Fruit fly (Drosophila melanogaster) whole organism, pupa: ENCODE results near the gene CG13857.
A peak's percentile ranks its signal among the peaks of the same experiment; 100 is the strongest.

ENCODE experiments used
- CG10348 ChIP-seq: fragments of 200-800 bp; sonication (Bioruptor generic); IDR thresholded peaks from 2 replicates; pipeline ENCODE4 v1.3.6; 2022; ENCODE audit warnings: missing biosample characterization, missing genetic modification characterization
- CG12605 ChIP-seq: fragments of 200-800 bp; sonication (Bioruptor generic); IDR thresholded peaks from 2 replicates; pipeline ENCODE4 v1.3.6; 2022; ENCODE audit warnings: missing biosample characterization, missing genetic modification characterization
- CG13204 ChIP-seq: fragments of 200-800 bp; sonication (Bioruptor generic); optimal IDR thresholded peaks from 2 replicates; lab custom pipeline; 2018; ENCODE audit warnings: missing biosample characterization, mild to moderate bottlenecking, missing genetic modification characterization, moderate library complexity
- CG14655 ChIP-seq: fragments of 200-800 bp; sonication (Bioruptor generic); optimal IDR thresholded peaks from 3 replicates; lab custom pipeline; 2017; ENCODE audit warnings: mild to moderate bottlenecking, missing biosample characterization, missing genetic modification reagents, missing genetic modification characterization
- CG15710 ChIP-seq: fragments of 200-800 bp; sonication (Bioruptor generic); optimal IDR thresholded peaks from 2 replicates; lab custom pipeline; 2018; ENCODE audit warnings: missing biosample characterization, mild to moderate bottlenecking, missing genetic modification characterization, moderate library complexity
- CG17806 ChIP-seq: fragments of 200-800 bp; sonication (Bioruptor generic); optimal IDR thresholded peaks from 2 replicates; lab custom pipeline; 2018; ENCODE audit warnings: missing biosample characterization, mild to moderate bottlenecking, missing genetic modification characterization, moderate library complexity
- CG32121 ChIP-seq: fragments of 200-800 bp; sonication (Bioruptor generic); IDR thresholded peaks from 2 replicates; pipeline ENCODE4 v1.3.6; 2022; ENCODE audit warnings: missing biosample characterization, missing genetic modification characterization
- CG8159 ChIP-seq: fragments of 200-800 bp; sonication (Bioruptor generic); optimal IDR thresholded peaks from 3 replicates; lab custom pipeline; 2018; ENCODE audit warnings: missing biosample characterization, mild to moderate bottlenecking, missing genetic modification characterization, moderate library complexity
- CG9948 ChIP-seq: fragments of 200-800 bp; sonication (Bioruptor generic); optimal IDR thresholded peaks from 2 replicates; lab custom pipeline; 2018; ENCODE audit warnings: missing biosample characterization, mild to moderate bottlenecking, missing genetic modification characterization, moderate library complexity
- D1 ChIP-seq: fragments of 200-800 bp; sonication (Bioruptor generic); optimal IDR thresholded peaks from 2 replicates; lab custom pipeline; 2018; ENCODE audit warnings: missing biosample characterization, mild to moderate bottlenecking, missing genetic modification characterization, moderate library complexity
- Ets98B ChIP-seq: fragments of 200-800 bp; sonication (Bioruptor generic); IDR thresholded peaks from 2 replicates; pipeline ENCODE4 v1.3.6; 2022; ENCODE audit warnings: missing biosample characterization, missing genetic modification characterization
- Pif1A ChIP-seq: fragments of 200-800 bp; sonication (Bioruptor generic); optimal IDR thresholded peaks from 3 replicates; lab custom pipeline; 2016; ENCODE audit warnings: missing biosample characterization, missing genetic modification characterization
- Pif1B ChIP-seq: fragments of 200-800 bp; sonication (Bioruptor generic); optimal IDR thresholded peaks from 3 replicates; lab custom pipeline; 2016; ENCODE audit warnings: missing biosample characterization, missing genetic modification characterization
- Snoo ChIP-seq: fragments of 200-800 bp; sonication (Bioruptor generic); optimal IDR thresholded peaks from 3 replicates; lab custom pipeline; 2017; ENCODE audit warnings: missing biosample characterization, mild to moderate bottlenecking, missing genetic modification characterization, inconsistent platforms

- TF ChIP-seq CG14655 (GFP tag; lab: Kevin White, UChicago), result peak; percentile 85
- TF ChIP-seq Ets98B (GFP tag; lab: Robert Waterston, UW), result peak; percentile 69
- TF ChIP-seq CG17806 (tag; lab: Kevin White, UChicago), result no peak
- TF ChIP-seq CG10348, result no peak
- peak; percentile 57; the same call in 1 of the 2 replicates for TF ChIP-seq CG32121 (GFP tag; lab: Robert Waterston, UW)
- TF ChIP-seq Snoo (tag; lab: Kevin White, UChicago), result no peak
- no peak for TF ChIP-seq CG12605 (GFP tag; lab: Robert Waterston, UW)
- TF ChIP-seq CG9948 (tag; lab: Kevin White, UChicago), result peak; percentile 54
- no peak for TF ChIP-seq D1 (tag; lab: Kevin White, UChicago)
- no peak for TF ChIP-seq CG13204 (GFP tag; lab: Kevin White, UChicago)
- peak; percentile 23 for TF ChIP-seq CG8159 (tag; lab: Kevin White, UChicago)
- peak; percentile 61 for TF ChIP-seq Pif1A (GFP tag; lab: Kevin White, UChicago)
- TF ChIP-seq CG15710, result no peak
- TF ChIP-seq Pif1B, result peak; percentile 43
These were observed 6.3 kb upstream of the CG13857 start for dm6 chr3R:22400246-22400645.
